Fruit fly (Drosophila melanogaster) whole organism, embryonic: ENCODE data around the gene Ca-Ma2d.

ENCODE experiments used
- ATbp ChIP-seq: fragments of 200-800 bp; sonication (Bioruptor generic); optimal IDR thresholded peaks from 2 replicates; lab custom pipeline; 2017; ENCODE audit warnings: missing biosample characterization, mild to moderate bottlenecking, missing genetic modification characterization, missing genetic modification reagents
- Antp ChIP-seq: fragments of 200-800 bp; sonication (Bioruptor generic); optimal IDR thresholded peaks from 3 replicates; lab custom pipeline; 2016; ENCODE audit warnings: missing biosample characterization, missing genetic modification characterization
- Atf3 ChIP-seq: fragments of 200-800 bp; sonication (Bioruptor generic); optimal IDR thresholded peaks from 3 replicates; lab custom pipeline; 2016; ENCODE audit warnings: missing biosample characterization, missing genetic modification characterization
- B-H2 ChIP-seq: fragments of 200-800 bp; sonication (Bioruptor generic); optimal IDR thresholded peaks from 2 replicates; lab custom pipeline; 2018; ENCODE audit warnings: missing biosample characterization, mild to moderate bottlenecking, missing genetic modification characterization
- CG10959 ChIP-seq: fragments of 200-800 bp; sonication (Bioruptor generic); IDR thresholded peaks from 2 replicates; pipeline ENCODE4 v1.3.6; 2022; ENCODE audit warnings: missing biosample characterization, missing genetic modification characterization
- CG10979 ChIP-seq: fragments of 200-800 bp; sonication (Bioruptor generic); optimal IDR thresholded peaks from 2 replicates; lab custom pipeline; 2018; ENCODE audit warnings: missing biosample characterization, mild to moderate bottlenecking, missing genetic modification characterization, moderate library complexity
- CG11247 ChIP-seq: fragments of 200-800 bp; sonication (Bioruptor generic); IDR thresholded peaks from 2 replicates; pipeline ENCODE4 v1.3.6; 2022; ENCODE audit warnings: missing biosample characterization, missing genetic modification characterization
- CG11398 ChIP-seq: fragments of 200-800 bp; sonication (Bioruptor generic); optimal IDR thresholded peaks from 2 replicates; lab custom pipeline; 2016; ENCODE audit warnings: missing biosample characterization, missing genetic modification characterization
- CG11723 ChIP-seq: fragments of 200-800 bp; sonication (Bioruptor generic); optimal IDR thresholded peaks from 2 replicates; lab custom pipeline; 2017; ENCODE audit warnings: missing biosample characterization, mild to moderate bottlenecking, missing genetic modification characterization
- CG12104 ChIP-seq: fragments of 200-800 bp; sonication (Bioruptor generic); optimal IDR thresholded peaks from 3 replicates; lab custom pipeline; 2016; ENCODE audit warnings: missing biosample characterization, missing genetic modification characterization
- CG15011 ChIP-seq: fragments of 200-800 bp; sonication (Bioruptor generic); optimal IDR thresholded peaks from 3 replicates; lab custom pipeline; 2018; ENCODE audit warnings: missing biosample characterization, mild to moderate bottlenecking, missing genetic modification characterization
- CG16813 ChIP-seq: fragments of 200-800 bp; sonication (Bioruptor generic); IDR thresholded peaks from 3 replicates; pipeline ENCODE4 v1.3.6; 2022; ENCODE audit warnings: missing biosample characterization, missing genetic modification characterization; ENCODE audit not compliant: partially characterized antibody
- CG16815 ChIP-seq: fragments of 200-800 bp; sonication (Bioruptor generic); optimal IDR thresholded peaks from 3 replicates; lab custom pipeline; 2017; ENCODE audit warnings: missing biosample characterization, mild to moderate bottlenecking, missing genetic modification characterization
- CG17829 ChIP-seq: fragments of 200-800 bp; optimal IDR thresholded peaks from 2 replicates; lab custom pipeline; 2019; ENCODE audit warnings: missing biosample characterization, mild to moderate bottlenecking, missing genetic modification characterization, moderate library complexity
- CG2199 ChIP-seq: fragments of 200-800 bp; sonication (Bioruptor generic); IDR thresholded peaks from 3 replicates; pipeline ENCODE4 v1.3.6; 2022; ENCODE audit warnings: missing biosample characterization, missing genetic modification characterization
- CG2678 ChIP-seq: fragments of 200-800 bp; sonication (Bioruptor generic); optimal IDR thresholded peaks from 3 replicates; lab custom pipeline; 2019; ENCODE audit warnings: missing biosample characterization, mild to moderate bottlenecking, missing genetic modification characterization, moderate library complexity
- CG7963 ChIP-seq: fragments of 200-800 bp; sonication (Bioruptor generic); IDR thresholded peaks from 3 replicates; pipeline ENCODE4 v1.3.6; 2022; ENCODE audit warnings: missing biosample characterization, missing genetic modification characterization; ENCODE audit not compliant: partially characterized antibody
- CG7987 ChIP-seq: fragments of 200-800 bp; sonication (Bioruptor generic); optimal IDR thresholded peaks from 2 replicates; lab custom pipeline; 2018; ENCODE audit warnings: missing biosample characterization, mild to moderate bottlenecking, missing genetic modification characterization, moderate library complexity
- CG8478 ChIP-seq: fragments of >200 bp; optimal IDR thresholded peaks from 2 replicates; lab custom pipeline; 2018
- CG8944 ChIP-seq: fragments of 200-800 bp; sonication (Bioruptor generic); optimal IDR thresholded peaks from 3 replicates; lab custom pipeline; 2016; ENCODE audit warnings: missing biosample characterization, missing genetic modification characterization
- CG9797 ChIP-seq: fragments of 200-800 bp; sonication (Bioruptor generic); optimal IDR thresholded peaks from 3 replicates; lab custom pipeline; 2018; ENCODE audit warnings: missing biosample characterization, mild to moderate bottlenecking, missing genetic modification characterization
- Camta ChIP-seq: fragments of 200-800 bp; sonication (Bioruptor generic); optimal IDR thresholded peaks from 2 replicates; lab custom pipeline; 2016; ENCODE audit warnings: missing biosample characterization, missing genetic modification characterization
- E2f1 ChIP-seq: fragments of 200-800 bp; sonication (Bioruptor generic); IDR thresholded peaks from 2 replicates; pipeline ENCODE4 v1.3.6; 2022; ENCODE audit warnings: missing biosample characterization, missing genetic modification characterization
- Ets65A ChIP-seq: fragments of 200-800 bp; sonication (Bioruptor generic); peaks from one replicate; lab custom pipeline; 2016; ENCODE audit warnings: missing biosample characterization, missing genetic modification characterization
- Fer3 ChIP-seq: fragments of 200-800 bp; sonication (Bioruptor generic); optimal IDR thresholded peaks from 2 replicates; lab custom pipeline; 2018; ENCODE audit warnings: missing biosample characterization, mild to moderate bottlenecking, missing genetic modification characterization, moderate library complexity
- Gug ChIP-seq: fragments of 200-800 bp; sonication (Bioruptor generic); IDR thresholded peaks from 4 replicates; pipeline ENCODE4 v1.3.6; 2022; ENCODE audit warnings: missing biosample characterization, missing genetic modification characterization
- Lhr ChIP-seq: fragments of 200-800 bp; sonication (Bioruptor generic); optimal IDR thresholded peaks from 3 replicates; lab custom pipeline; 2017; ENCODE audit warnings: mild to moderate bottlenecking, missing biosample characterization, missing genetic modification reagents, missing genetic modification characterization
- NFAT ChIP-seq: fragments of 200-800 bp; sonication (Bioruptor generic); IDR thresholded peaks from 2 replicates; pipeline ENCODE4 v1.3.6; 2022; ENCODE audit warnings: missing biosample characterization, missing genetic modification characterization
- Opbp ChIP-seq: fragments of 200-800 bp; sonication (Bioruptor generic); IDR thresholded peaks from 3 replicates; pipeline ENCODE4 v1.3.6; 2022; ENCODE audit warnings: missing biosample characterization, missing genetic modification characterization; ENCODE audit not compliant: partially characterized antibody
- Spps ChIP-seq: fragments of 200-800 bp; sonication (Bioruptor generic); optimal IDR thresholded peaks from 2 replicates; lab custom pipeline; 2018; ENCODE audit warnings: missing biosample characterization, mild to moderate bottlenecking, missing genetic modification characterization
- Tbp ChIP-seq: fragments of >200 bp; optimal IDR thresholded peaks from 2 replicates; lab custom pipeline; 2018; ENCODE audit warnings: missing biosample characterization, missing genetic modification characterization
- YL-1 ChIP-seq: fragments of 200-800 bp; sonication (Bioruptor generic); optimal IDR thresholded peaks from 3 replicates; lab custom pipeline; 2017; ENCODE audit warnings: missing biosample characterization, mild to moderate bottlenecking, missing genetic modification characterization
- amos ChIP-seq: fragments of 200-800 bp; sonication (Bioruptor generic); IDR thresholded peaks from 2 replicates; pipeline ENCODE4 v1.3.6; 2022; ENCODE audit warnings: missing biosample characterization, missing genetic modification characterization; ENCODE audit not compliant: partially characterized antibody
- bbx ChIP-seq: fragments of 200-800 bp; sonication (Bioruptor generic); IDR thresholded peaks from 2 replicates; pipeline ENCODE4 v1.3.6; 2022; ENCODE audit warnings: missing biosample characterization, missing genetic modification characterization; ENCODE audit not compliant: partially characterized antibody
- bigmax ChIP-seq: fragments of 200-800 bp; sonication (Bioruptor generic); optimal IDR thresholded peaks from 2 replicates; lab custom pipeline; 2018; ENCODE audit warnings: missing biosample characterization, mild to moderate bottlenecking, missing genetic modification characterization
- cad ChIP-seq: fragments of >200 bp; optimal IDR thresholded peaks from 2 replicates; lab custom pipeline; 2017; ENCODE audit warnings: missing biosample characterization, missing genetic modification characterization
- fd64A ChIP-seq: fragments of 200-800 bp; sonication (Bioruptor generic); optimal IDR thresholded peaks from 3 replicates; lab custom pipeline; 2018; ENCODE audit warnings: missing biosample characterization, mild to moderate bottlenecking, missing genetic modification characterization
- ftz-f1 ChIP-seq: fragments of 200-800 bp; sonication (Bioruptor generic); optimal IDR thresholded peaks from 2 replicates; lab custom pipeline; 2016; ENCODE audit warnings: missing biosample characterization, missing genetic modification characterization
- gcm2 ChIP-seq: fragments of 200-800 bp; sonication (Bioruptor generic); optimal IDR thresholded peaks from 2 replicates; lab custom pipeline; 2016; ENCODE audit warnings: missing biosample characterization, missing genetic modification characterization
- ham ChIP-seq: fragments of 200-800 bp; sonication (Bioruptor generic); IDR thresholded peaks from 2 replicates; pipeline ENCODE4 v1.3.6; 2022; ENCODE audit warnings: missing biosample characterization, missing genetic modification characterization
- kay ChIP-seq: fragments of 200-800 bp; sonication (Bioruptor generic); optimal IDR thresholded peaks from 2 replicates; lab custom pipeline; 2016; ENCODE audit warnings: missing biosample characterization, missing genetic modification characterization
- mld ChIP-seq: fragments of 200-800 bp; sonication (Bioruptor generic); IDR thresholded peaks from 3 replicates; pipeline ENCODE4 v1.3.6; 2022; ENCODE audit warnings: missing biosample characterization, missing genetic modification characterization; ENCODE audit not compliant: partially characterized antibody
- nmo ChIP-seq: fragments of 200-800 bp; sonication (Bioruptor generic); optimal IDR thresholded peaks from 2 replicates; lab custom pipeline; 2018; ENCODE audit warnings: missing biosample characterization, mild to moderate bottlenecking, missing genetic modification characterization, moderate library complexity
- org-1 ChIP-seq: fragments of 200-800 bp; sonication (Bioruptor generic); optimal IDR thresholded peaks from 2 replicates; lab custom pipeline; 2017; ENCODE audit warnings: missing biosample characterization, missing genetic modification characterization
- shn ChIP-seq: fragments of 200-800 bp; sonication (Bioruptor generic); optimal IDR thresholded peaks from 3 replicates; lab custom pipeline; 2016; ENCODE audit warnings: missing biosample characterization, missing genetic modification characterization
- sna ChIP-seq: fragments of 200-800 bp; sonication (Bioruptor generic); IDR thresholded peaks from 2 replicates; pipeline ENCODE4 v1.3.6; 2022; ENCODE audit warnings: missing biosample characterization, missing genetic modification characterization; ENCODE audit not compliant: partially characterized antibody
- so ChIP-seq: fragments of 200-800 bp; sonication (Bioruptor generic); IDR thresholded peaks from 3 replicates; pipeline ENCODE4 v1.3.6; 2022; ENCODE audit warnings: missing biosample characterization, missing genetic modification characterization
- sug ChIP-seq: fragments of 200-800 bp; optimal IDR thresholded peaks from 2 replicates; lab custom pipeline; 2019; ENCODE audit warnings: missing biosample characterization, mild to moderate bottlenecking, missing genetic modification characterization, moderate library complexity

Ca-Ma2d gene

DNA sequence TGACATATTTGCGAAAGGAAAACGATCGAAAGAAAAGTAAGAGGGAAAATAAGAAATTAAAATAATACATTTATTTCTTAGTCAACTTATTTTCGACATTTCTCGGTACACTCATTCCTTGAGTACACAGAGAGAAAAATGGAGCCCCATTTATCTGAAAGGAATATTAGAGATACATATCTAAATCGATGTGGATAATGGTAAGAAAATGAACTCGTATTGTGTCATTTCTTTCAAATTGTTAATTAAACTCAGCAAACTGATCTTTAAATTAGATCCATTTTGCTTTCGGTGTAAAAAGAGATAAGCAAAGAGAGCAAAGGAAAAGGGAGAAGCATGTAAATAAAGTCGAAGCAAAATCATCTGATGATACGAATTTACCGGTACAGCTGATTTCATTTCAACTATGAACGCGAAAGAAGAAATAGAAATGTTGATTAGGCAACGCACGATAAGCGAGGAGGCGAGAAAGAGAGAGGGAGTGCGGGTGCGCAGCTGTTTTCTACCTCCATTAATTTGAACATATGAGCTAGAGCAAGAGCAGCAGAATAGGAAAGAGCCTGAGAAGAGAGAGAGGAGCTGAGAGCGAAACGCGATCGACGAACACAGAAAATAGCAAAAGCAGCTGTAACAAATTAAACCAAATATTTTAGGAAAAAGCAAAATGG lies 54.6 kb downstream of the Ca-Ma2d start (continued):
- TF ChIP-seq CG16815 (GFP tag; lab: Kevin White, UChicago) (peak; percentile 78), Ets65A (GFP tag; lab: Kevin White, UChicago) (peak; percentile 97), CG8478 (no peak)

DNA sequence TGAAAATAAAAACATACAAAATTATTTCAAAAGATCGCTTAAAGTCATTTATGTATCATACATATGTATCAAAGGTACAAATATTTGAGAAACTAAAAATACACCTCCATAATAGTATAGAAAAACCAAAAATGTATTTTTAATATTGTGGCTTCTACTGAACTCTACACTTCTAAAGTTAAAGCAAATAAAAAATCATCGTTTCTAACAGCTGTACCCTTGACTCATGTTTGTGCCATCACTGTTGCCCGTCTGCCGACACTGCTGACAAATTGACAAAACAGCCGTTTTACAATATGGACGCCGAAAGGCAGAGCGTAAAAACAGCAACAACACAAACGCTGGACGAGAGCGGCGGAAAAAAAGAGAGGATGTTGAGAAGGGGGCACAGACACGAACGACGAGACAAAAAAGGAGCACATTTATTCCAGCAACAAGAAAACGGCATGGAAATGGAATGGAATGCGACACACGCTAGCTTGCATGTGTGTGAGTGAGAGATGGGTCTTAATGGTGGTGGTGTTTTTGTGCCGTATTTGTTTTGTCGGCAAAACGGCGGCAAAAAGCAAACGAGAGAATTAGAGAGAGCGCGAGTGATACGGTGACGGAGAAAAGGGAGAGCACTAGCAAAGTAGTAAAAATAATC lies 55.2 kb downstream of the Ca-Ma2d start:
- TF ChIP-seq Gug (GFP tag; lab: Robert Waterston, UW) (peak; percentile 91), kay (GFP tag; lab: Kevin White, UChicago) (no peak), CG15011 (GFP tag; lab: Kevin White, UChicago) (peak; percentile 81), NFAT (GFP tag; lab: Robert Waterston, UW) (no peak), CG7963 (GFP tag; lab: Robert Waterston, UW) (no peak), sna (GFP tag; lab: Robert Waterston, UW) (no peak), amos (GFP tag; lab: Robert Waterston, UW) (no peak), ftz-f1 (GFP tag; lab: Kevin White, UChicago) (no peak), mld (GFP tag; lab: Robert Waterston, UW) (no peak), bigmax (no peak), CG12104 (peak; percentile 57), CG10959 (GFP tag; lab: Robert Waterston, UW) (no peak), Lhr (GFP tag; lab: Kevin White, UChicago) (peak; percentile 25), shn (peak; percentile 88), Antp (GFP tag; lab: Kevin White, UChicago) (peak; percentile 67), B-H2 (GFP tag; lab: Kevin White, UChicago) (peak; percentile 64), CG11247 (GFP tag; lab: Robert Waterston, UW) (no peak), CG2199 (no peak), Spps (tag; lab: Kevin White, UChicago) (peak; percentile 77), CG16813 (no peak), CG17829 (tag; lab: Kevin White, UChicago) (peak; percentile 86), fd64A (peak; percentile 55), Camta (peak; percentile 79), E2f1 (no peak), CG11398 (GFP tag; lab: Kevin White, UChicago) (peak; percentile 64), gcm2 (GFP tag; lab: Kevin White, UChicago) (peak; percentile 63), CG2678 (tag; lab: Kevin White, UChicago) (peak; percentile 91), ATbp (GFP tag; lab: Kevin White, UChicago) (peak; percentile 78), Opbp (GFP tag; lab: Robert Waterston, UW) (no peak), so (GFP tag; lab: Robert Waterston, UW) (no peak), CG8944 (GFP tag; lab: Kevin White, UChicago) (peak; percentile 53), nmo (GFP tag; lab: Kevin White, UChicago) (peak; percentile 83), Atf3 (GFP tag; lab: Kevin White, UChicago) (peak; percentile 85), sug (tag; lab: Kevin White, UChicago) (peak; percentile 50), ham (no peak), CG10979 (tag; lab: Kevin White, UChicago) (peak; percentile 85), YL-1 (GFP tag; lab: Kevin White, UChicago) (no peak), CG9797 (GFP tag; lab: Kevin White, UChicago) (no peak), bbx (GFP tag; lab: Robert Waterston, UW) (no peak), Tbp (GFP tag; lab: Kevin White, UChicago) (no peak), CG7987 (GFP tag; lab: Kevin White, UChicago) (peak; percentile 69), Fer3 (tag; lab: Kevin White, UChicago) (peak; percentile 87), org-1 (peak; percentile 74), CG11723 (peak; percentile 66), cad (GFP tag; lab: Kevin White, UChicago) (no peak)
